Fruit fly (Drosophila melanogaster) whole organism, prepupa: ENCODE measurements around the gene CG5235.

ENCODE experiments used
- CG15336 ChIP-seq: fragments of 200-800 bp; sonication (Bioruptor generic); IDR thresholded peaks from 2 replicates; pipeline ENCODE4 v1.3.6; 2022; ENCODE audit warnings: missing biosample characterization, missing genetic modification characterization
- CG31627 ChIP-seq: fragments of 200-800 bp; sonication (Bioruptor generic); optimal IDR thresholded peaks from 3 replicates; lab custom pipeline; 2016; ENCODE audit warnings: missing biosample characterization, missing genetic modification characterization
- CG6163 ChIP-seq: fragments of 200-800 bp; sonication (Bioruptor generic); IDR thresholded peaks from 3 replicates; pipeline ENCODE4 v1.3.6; 2022; ENCODE audit warnings: missing biosample characterization, missing genetic modification characterization
- CG8632 ChIP-seq: fragments of 200-800 bp; sonication (Bioruptor generic); optimal IDR thresholded peaks from 3 replicates; lab custom pipeline; 2016; ENCODE audit warnings: missing biosample characterization, missing genetic modification characterization
- Eip78C ChIP-seq: fragments of 200-800 bp; sonication (Bioruptor generic); peaks from one replicate; lab custom pipeline; 2016; ENCODE audit warnings: missing biosample characterization, missing genetic modification characterization
- Smox ChIP-seq: fragments of 200-800 bp; sonication (Bioruptor generic); optimal IDR thresholded peaks from 3 replicates; lab custom pipeline; 2016; ENCODE audit warnings: missing biosample characterization, missing genetic modification characterization
- Sox102F ChIP-seq: fragments of 200-800 bp; sonication (Bioruptor generic); optimal IDR thresholded peaks from 2 replicates; lab custom pipeline; 2016; ENCODE audit warnings: missing biosample characterization, mild to moderate bottlenecking, missing genetic modification characterization
- net ChIP-seq: fragments of 200-800 bp; sonication (Bioruptor generic); optimal IDR thresholded peaks from 3 replicates; lab custom pipeline; 2016; ENCODE audit warnings: missing biosample characterization, missing genetic modification characterization
- svp ChIP-seq: fragments of 200-800 bp; sonication (Bioruptor generic); peaks from one replicate; lab custom pipeline; 2016; ENCODE audit warnings: missing biosample characterization, missing genetic modification characterization

dm6 chr3L:16053026-16053556 is 37.1 kb downstream of the CG5235 start:
- TF ChIP-seq CG15336 (GFP tag; lab: Robert Waterston, UW), result no peak
- TF ChIP-seq CG6163 (GFP tag; lab: Robert Waterston, UW), result no peak
- TF ChIP-seq Smox (GFP tag; lab: Kevin White, UChicago), result no peak
- no peak for TF ChIP-seq svp (GFP tag; lab: Kevin White, UChicago)
- no peak for TF ChIP-seq CG8632 (GFP tag; lab: Kevin White, UChicago)
- TF ChIP-seq CG31627, result no peak
- no peak for TF ChIP-seq net
- no peak for TF ChIP-seq Sox102F (GFP tag; lab: Kevin White, UChicago)
- TF ChIP-seq Eip78C (GFP tag; lab: Kevin White, UChicago), result no peak
